Fruit fly (Drosophila melanogaster) whole organism: ENCODE data around the gene Sytbeta.

Experiments used
- CG8478 ChIP-seq: fragments of >200 bp; optimal IDR thresholded peaks from 2 replicates; lab custom pipeline; 2018; ENCODE audit warnings: inconsistent platforms
- EcR ChIP-seq, 2 experiments: fragments of >200 bp; optimal IDR thresholded peaks; 2 replicates each; lab custom pipeline; 2017; ENCODE audit warnings: missing biosample characterization in 2 of 2, missing genetic modification characterization in 2 of 2, missing genetic modification reagents in 2 of 2
- psq ChIP-seq: fragments of >200 bp; optimal IDR thresholded peaks from 2 replicates; lab custom pipeline; 2017

- TF ChIP-seq CG8478 (no peak), psq (lab: Kevin White, UChicago) (no peak), EcR (GFP tag; optimal IDR thresholded peaks at IDR 0.05; lab: Kevin White, UChicago) (no peak)
Measured at dm6 chr3L:14970213-14970612, 94.6 kb downstream of the Sytbeta start.
